Worm (Caenorhabditis elegans): ENCODE measurements around the gene C40A11.6.

- no peak for TF ChIP-seq elt-3 (tag; optimal IDR thresholded peaks at IDR 0.05)
- no peak for TF ChIP-seq unc-62 (GFP tag; optimal IDR thresholded peaks at IDR 0.05)
- no peak for TF ChIP-seq nhr-25 (tag; optimal IDR thresholded peaks at IDR 0.05)
- no peak for TF ChIP-seq gmeb-1 (tag; optimal IDR thresholded peaks at IDR 0.05)
- TF ChIP-seq lin-39 (tag; optimal IDR thresholded peaks at IDR 0.05), result no peak
- no peak for TF ChIP-seq ZK546.5 (tag; optimal IDR thresholded peaks at IDR 0.05)
- TF ChIP-seq elt-1 (tag; optimal IDR thresholded peaks at IDR 0.05), result no peak
- no peak for TF ChIP-seq ama-1 (optimal IDR thresholded peaks at IDR 0.05)
- no peak for TF ChIP-seq nhr-77 (tag; optimal IDR thresholded peaks at IDR 0.05)
- TF ChIP-seq nhr-12 (tag; optimal IDR thresholded peaks at IDR 0.05), result no peak
- TF ChIP-seq dmd-4 (tag; optimal IDR thresholded peaks at IDR 0.05), result no peak
These were observed at the start of gene C40A11.6 for ce11 chrII:2145566-2145965.

Data from whole organism, L2 larva.